Fruit fly (Drosophila melanogaster): Measurements from ENCODE around the gene Ccdc85.

The Ccdc85 gene

dm6 chr2L:2987681-2988381 is 11.3 kb upstream of the Ccdc85 start, which contains the start of the genes Chd1 and Bem46 (continued):
- TF ChIP-seq hb (GFP tag; IDR thresholded peaks at IDR 0.05; ENCODE audit: partially characterized antibody) (no peak), Deaf1 (tag; optimal IDR thresholded peaks at IDR 0.05) (no peak), bbx (GFP tag; IDR thresholded peaks at IDR 0.05; ENCODE audit: partially characterized antibody) (0 out of 2 replicates have a peak, but pooled peaks have one; percentile 22), Ravus (GFP tag; IDR thresholded peaks at IDR 0.05) (peak; percentile 25), ems (GFP tag; optimal IDR thresholded peaks at IDR 0.05) (peak; percentile 69), CG4424 (GFP tag; optimal IDR thresholded peaks at IDR 0.05) (peak; percentile 89), schlank (tag; optimal IDR thresholded peaks at IDR 0.05) (peak; percentile 51), tgo (GFP tag; IDR thresholded peaks at IDR 0.05) (peak; percentile 85), CG11456 (GFP tag; IDR thresholded peaks at IDR 0.05) (peak; percentile 83), twi (tag; optimal IDR thresholded peaks at IDR 0.05) (peak; percentile 81), CG6175 (GFP tag; IDR thresholded peaks at IDR 0.05) (peak; percentile 73; the same call in 1 of the 3 replicates), CG6254 (GFP tag; optimal IDR thresholded peaks at IDR 0.05) (peak; percentile 53), tna (GFP tag; IDR thresholded peaks at IDR 0.05; ENCODE audit: partially characterized antibody) (no peak), gce (GFP tag; IDR thresholded peaks at IDR 0.05) (0 out of 3 replicates have a peak, but pooled peaks have one; percentile 8), CG10979 (tag; optimal IDR thresholded peaks at IDR 0.05) (peak; percentile 77), MBD-R2 (GFP tag; IDR thresholded peaks at IDR 0.05) (peak; percentile 90), CG8478 (optimal IDR thresholded peaks at IDR 0.05) (no peak), crp (GFP tag; optimal IDR thresholded peaks at IDR 0.05) (peak; percentile 64 to 92), Asciz (GFP tag; optimal IDR thresholded peaks at IDR 0.05) (no peak), CG17328 (GFP tag; IDR thresholded peaks at IDR 0.05) (peak; percentile 74), CG16863 (GFP tag; optimal IDR thresholded peaks at IDR 0.05) (peak; percentile 50), CG11696 (GFP tag; IDR thresholded peaks at IDR 0.05) (peak; percentile 54; the same call in 1 of the 2 replicates), tin (GFP tag; optimal IDR thresholded peaks at IDR 0.05) (peak; percentile 87), CG8281 (tag; optimal IDR thresholded peaks at IDR 0.05) (no peak), ac (GFP tag; optimal IDR thresholded peaks at IDR 0.05) (no peak), Bdp1 (GFP tag; optimal IDR thresholded peaks at IDR 0.05) (peak; percentile 51), grn (GFP tag; optimal IDR thresholded peaks at IDR 0.05) (no peak), CG12942 (GFP tag; optimal IDR thresholded peaks at IDR 0.05) (peak; percentile 88), Optix (GFP tag; IDR thresholded peaks at IDR 0.05) (0 out of 3 replicates have a peak, but pooled peaks have one; percentile 41), gsb (GFP tag; IDR thresholded peaks at IDR 0.05) (peak; percentile 42; the same call in 1 of the 2 replicates), CHES-1-like (GFP tag; optimal IDR thresholded peaks at IDR 0.05) (peak; percentile 6), Myb (GFP tag; optimal IDR thresholded peaks at IDR 0.05) (peak; percentile 35), CG6791 (GFP tag; IDR thresholded peaks at IDR 0.05; ENCODE audit: partially characterized antibody) (peak; percentile 29; the same call in 1 of the 3 replicates), sna (GFP tag; IDR thresholded peaks at IDR 0.05; ENCODE audit: partially characterized antibody) (no peak), CG8944 (GFP tag; optimal IDR thresholded peaks at IDR 0.05) (peak; percentile 70), NFAT (GFP tag; IDR thresholded peaks at IDR 0.05) (peak; percentile 66), bcd (GFP tag; optimal IDR thresholded peaks at IDR 0.05) (peak; percentile 89), CG7271 (tag; optimal IDR thresholded peaks at IDR 0.05) (peak; percentile 47), CG7556 (GFP tag; optimal IDR thresholded peaks at IDR 0.05) (peak; percentile 88), sqz (GFP tag; optimal IDR thresholded peaks at IDR 0.05) (no peak), ftz-f1 (GFP tag; optimal IDR thresholded peaks at IDR 0.05) (peak; percentile 53), cad (GFP tag; optimal IDR thresholded peaks at IDR 0.05) (no peak), NfI (GFP tag; optimal IDR thresholded peaks at IDR 0.05) (peak; percentile 85), CG10209 (GFP tag; optimal IDR thresholded peaks at IDR 0.05) (peak; percentile 83), tio (GFP tag; optimal IDR thresholded peaks at IDR 0.05) (no peak), wek (GFP tag; optimal IDR thresholded peaks at IDR 0.05) (no peak), CG4707 (GFP tag; optimal IDR thresholded peaks at IDR 0.05) (no peak), Drgx (GFP tag; IDR thresholded peaks at IDR 0.05) (peak; percentile 68), CG13287 (GFP tag; IDR thresholded peaks at IDR 0.05; ENCODE audit: partially characterized antibody) (no peak)

All from whole organism, embryonic.